Worm (Caenorhabditis elegans) whole organism, mixed stage, embryonic: ENCODE results near the gene srb-12.
"Not testable (repeated sequence)": the region's sequence is repeated elsewhere in the genome, so short reads cannot be mapped to it uniquely, and the experiment has no call there.

Experiments
- M03D4.4 ChIP-seq: sonication (generic microtip); optimal IDR thresholded peaks from 2 replicates; lab custom pipeline; 2017; ENCODE audit warnings: mild to moderate bottlenecking, missing genetic modification characterization, missing compliant biosample characterization
- bed-3 ChIP-seq: fragments of 200-800 bp; sonication (Bioruptor generic); optimal IDR thresholded peaks from 3 replicates; lab custom pipeline; 2018; ENCODE audit warnings: mild to moderate bottlenecking, missing genetic modification characterization, moderate library complexity, missing compliant biosample characterization
- blmp-1 ChIP-seq: fragments of 150-350 bp; optimal IDR thresholded peaks from 2 replicates; lab custom pipeline; 2014; ENCODE audit warnings: missing biosample characterization, missing genetic modification characterization
- ceh-39 ChIP-seq: fragments of 150-350 bp; optimal IDR thresholded peaks from 2 replicates; lab custom pipeline; 2014; ENCODE audit warnings: missing biosample characterization, missing genetic modification characterization
- ceh-43 ChIP-seq: fragments of 200-800 bp; sonication (Bioruptor generic); optimal IDR thresholded peaks from 2 replicates; lab custom pipeline; 2018; ENCODE audit warnings: mild to moderate bottlenecking, missing genetic modification characterization, moderate library complexity, missing compliant biosample characterization
- ces-1 ChIP-seq: fragments of 150-350 bp; optimal IDR thresholded peaks from 2 replicates; lab custom pipeline; 2014; ENCODE audit warnings: missing biosample characterization, missing genetic modification reagents, missing genetic modification characterization
- cnd-1 ChIP-seq: fragments of 200-800 bp; sonication (Bioruptor generic); optimal IDR thresholded peaks from 2 replicates; lab custom pipeline; 2018; ENCODE audit warnings: mild to moderate bottlenecking, missing genetic modification characterization, missing compliant biosample characterization
- drap-1 ChIP-seq: fragments of 200-800 bp; sonication (Bioruptor generic); optimal IDR thresholded peaks from 3 replicates; lab custom pipeline; 2018; ENCODE audit warnings: mild to moderate bottlenecking, missing genetic modification characterization, missing compliant biosample characterization
- elt-1 ChIP-seq: sonication (generic microtip); optimal IDR thresholded peaks from 2 replicates; lab custom pipeline; 2017; ENCODE audit warnings: missing genetic modification characterization, mild to moderate bottlenecking, missing compliant biosample characterization, antibody characterized with exemption, moderate library complexity, borderline replicate concordance; ENCODE audit not compliant: insufficient read depth
- elt-3 ChIP-seq: fragments of 150-350 bp; optimal IDR thresholded peaks from 2 replicates; lab custom pipeline; 2014; ENCODE audit warnings: missing biosample characterization, missing genetic modification characterization
- ham-2 ChIP-seq: fragments of 200-800 bp; sonication (Bioruptor generic); optimal IDR thresholded peaks from 2 replicates; lab custom pipeline; 2018; ENCODE audit warnings: mild to moderate bottlenecking, missing genetic modification characterization, missing compliant biosample characterization
- lin-13 ChIP-seq: fragments of 150-350 bp; optimal IDR thresholded peaks from 2 replicates; lab custom pipeline; 2014; ENCODE audit warnings: missing biosample characterization, missing genetic modification characterization
- lin-32 ChIP-seq: fragments of 200-800 bp; sonication (Bioruptor generic); optimal IDR thresholded peaks from 2 replicates; lab custom pipeline; 2018; ENCODE audit warnings: mild to moderate bottlenecking, missing genetic modification characterization, missing compliant biosample characterization
- lsy-2 ChIP-seq: fragments of 150-350 bp; optimal IDR thresholded peaks from 2 replicates; lab custom pipeline; 2014; ENCODE audit warnings: missing biosample characterization, missing genetic modification characterization
- mab-5 ChIP-seq: fragments of 150-350 bp; optimal IDR thresholded peaks from 2 replicates; lab custom pipeline; 2014; ENCODE audit warnings: missing biosample characterization, missing genetic modification characterization
- mep-1 ChIP-seq: fragments of 150-350 bp; optimal IDR thresholded peaks from 2 replicates; lab custom pipeline; 2017; ENCODE audit warnings: missing biosample characterization, missing genetic modification reagents, missing genetic modification characterization, inconsistent platforms
- mls-2 ChIP-seq: sonication (generic microtip); optimal IDR thresholded peaks from 2 replicates; lab custom pipeline; 2016; ENCODE audit warnings: mild to moderate bottlenecking, missing genetic modification characterization, moderate library complexity, missing compliant biosample characterization
- nhr-12 ChIP-seq: fragments of 150-350 bp; optimal IDR thresholded peaks from 2 replicates; lab custom pipeline; 2014; ENCODE audit warnings: missing biosample characterization, missing genetic modification characterization
- nhr-2 ChIP-seq: fragments of 150-350 bp; optimal IDR thresholded peaks from 2 replicates; lab custom pipeline; 2014; ENCODE audit warnings: missing biosample characterization, missing genetic modification characterization
- nhr-237 ChIP-seq: fragments of 150-350 bp; optimal IDR thresholded peaks from 2 replicates; lab custom pipeline; 2014; ENCODE audit warnings: missing biosample characterization, missing genetic modification characterization
- nhr-76 ChIP-seq: sonication (generic microtip); optimal IDR thresholded peaks from 2 replicates; lab custom pipeline; 2017; ENCODE audit warnings: missing biosample characterization, missing genetic modification characterization
- pha-4 ChIP-seq: fragments of 150-350 bp; optimal IDR thresholded peaks from 2 replicates; lab custom pipeline; 2018; ENCODE audit warnings: missing biosample characterization, missing genetic modification reagents, missing genetic modification characterization
- sem-2 ChIP-seq: fragments of 200-800 bp; sonication (Bioruptor generic); optimal IDR thresholded peaks from 2 replicates; lab custom pipeline; 2018; ENCODE audit warnings: mild to moderate bottlenecking, missing genetic modification characterization, missing compliant biosample characterization
- snpc-4 ChIP-seq: fragments of 150-350 bp; optimal IDR thresholded peaks from 2 replicates; lab custom pipeline; 2014; ENCODE audit warnings: missing biosample characterization, missing genetic modification characterization
- sptf-1 ChIP-seq: sonication (generic microtip); optimal IDR thresholded peaks from 2 replicates; lab custom pipeline; 2017; ENCODE audit warnings: mild to moderate bottlenecking, missing genetic modification characterization, moderate library complexity, missing compliant biosample characterization
- tbx-8 ChIP-seq: fragments of 200-800 bp; sonication (Bioruptor generic); optimal IDR thresholded peaks from 2 replicates; lab custom pipeline; 2018; ENCODE audit warnings: mild to moderate bottlenecking, missing genetic modification characterization, moderate library complexity, missing compliant biosample characterization
- unc-39 ChIP-seq: fragments of 150-350 bp; optimal IDR thresholded peaks from 2 replicates; lab custom pipeline; 2014; ENCODE audit warnings: missing biosample characterization, missing genetic modification characterization
- unc-62 ChIP-seq: fragments of 150-350 bp; optimal IDR thresholded peaks from 2 replicates; lab custom pipeline; 2014; ENCODE audit warnings: missing biosample characterization, missing genetic modification reagents, missing genetic modification characterization
- zip-8 ChIP-seq: fragments of 150-350 bp; optimal IDR thresholded peaks from 2 replicates; lab custom pipeline; 2014; ENCODE audit warnings: missing biosample characterization, missing genetic modification characterization
- ztf-11 ChIP-seq: fragments of 150-350 bp; optimal IDR thresholded peaks from 2 replicates; lab custom pipeline; 2014; ENCODE audit warnings: missing biosample characterization, missing genetic modification characterization

The srb-12 gene

DNA sequence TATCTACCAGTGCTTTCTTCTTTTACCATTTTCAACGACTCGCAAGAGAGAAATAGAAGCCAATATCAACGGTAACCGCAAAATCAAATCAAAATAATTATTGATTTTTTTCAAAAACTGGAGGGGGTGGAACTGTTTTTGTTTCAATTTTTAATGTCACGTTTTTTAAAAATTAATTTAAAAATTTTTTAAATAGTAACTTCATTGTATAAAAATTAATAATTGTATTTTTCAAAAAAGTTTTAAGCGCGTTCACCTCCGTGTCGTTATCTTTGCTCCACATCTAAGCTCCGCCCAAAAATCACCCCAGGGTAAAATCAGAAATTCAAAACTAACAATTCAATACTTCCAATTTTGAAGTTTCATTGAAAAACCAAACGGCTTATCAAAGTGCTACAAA lies 6.7 kb upstream of the srb-12 start, which contains the start of gene C27D6.11:
TSS of gene C27D6.11 (minus strand) at position 101 of the 400 bp plus-strand sequence.
- TF ChIP-seq sem-2 (GFP tag; lab: Kevin White, UChicago), result no peak
- TF ChIP-seq nhr-237 (tag; lab: Kevin White, UChicago), result no peak
- no peak for TF ChIP-seq elt-1 (tag; lab: Kevin White, UChicago)
- no peak for TF ChIP-seq ham-2 (GFP tag; lab: Kevin White, UChicago)
- TF ChIP-seq pha-4 (tag; lab: Kevin White, UChicago), result no peak
- no peak for TF ChIP-seq bed-3 (GFP tag; lab: Kevin White, UChicago)
- TF ChIP-seq snpc-4 (tag; lab: Kevin White, UChicago), result no peak
- TF ChIP-seq ztf-11 (tag; lab: Kevin White, UChicago), result no peak

DNA sequence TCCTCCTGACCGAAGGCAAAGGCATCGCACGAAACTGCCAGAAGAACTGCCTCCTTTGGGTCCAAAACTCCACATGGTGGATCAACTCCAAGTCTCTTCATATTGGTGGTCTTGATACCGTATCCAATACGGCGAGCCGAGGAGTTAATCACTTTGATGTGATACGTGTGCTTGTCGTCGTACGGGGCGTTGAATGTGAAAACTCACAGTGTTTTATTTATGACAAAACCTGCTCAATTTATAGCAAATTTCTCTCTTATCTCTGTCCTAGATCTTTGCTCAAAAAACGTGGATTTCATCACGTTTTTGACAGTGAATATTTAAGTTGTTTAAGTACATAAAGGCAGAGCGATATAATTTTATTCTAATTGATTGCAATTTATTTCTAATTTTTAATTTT lies 4.3 kb upstream of the srb-12 start, which contains the start of gene F58A6.9:
TSS of gene F58A6.9 (minus strand) at position 101 of the 400 bp plus-strand sequence.
- TF ChIP-seq mls-2, lin-13, nhr-12 (tag; lab: Kevin White, UChicago): not testable (repeated sequence)
- TF ChIP-seq, all 35 proteins: peak for 0; not testable (repeated sequence) for 35

DNA sequence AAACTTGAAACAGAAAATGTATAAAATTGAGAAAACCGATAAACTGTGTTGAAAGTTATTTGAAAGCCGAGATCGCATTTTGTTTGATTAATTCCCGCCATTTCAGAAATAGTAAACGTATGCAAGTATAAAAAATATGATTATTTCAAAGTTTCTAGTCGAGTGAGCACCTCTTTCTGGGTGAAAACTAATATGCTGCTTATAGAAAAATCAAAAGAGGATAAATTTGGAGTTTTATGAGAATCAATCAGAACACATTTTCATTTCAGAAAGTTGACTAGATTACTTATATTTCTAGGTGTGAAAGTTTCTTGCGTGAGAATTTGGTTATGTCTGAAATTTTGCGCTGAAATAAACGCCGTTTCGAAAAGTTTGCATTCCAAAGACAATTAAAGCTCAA lies 3.1 kb upstream of the srb-12 start, which contains the start of gene srb-13:
TSS of gene srb-13 (minus strand) at position 101 of the 400 bp plus-strand sequence.
- TF ChIP-seq unc-39, result no peak
- no peak for TF ChIP-seq nhr-76 (tag; lab: Kevin White, UChicago)
- no peak for TF ChIP-seq lin-32 (GFP tag; lab: Kevin White, UChicago)
- no peak for TF ChIP-seq cnd-1 (tag; lab: Kevin White, UChicago)
- TF ChIP-seq unc-62, result no peak
- no peak for TF ChIP-seq lsy-2 (tag; lab: Kevin White, UChicago)

DNA sequence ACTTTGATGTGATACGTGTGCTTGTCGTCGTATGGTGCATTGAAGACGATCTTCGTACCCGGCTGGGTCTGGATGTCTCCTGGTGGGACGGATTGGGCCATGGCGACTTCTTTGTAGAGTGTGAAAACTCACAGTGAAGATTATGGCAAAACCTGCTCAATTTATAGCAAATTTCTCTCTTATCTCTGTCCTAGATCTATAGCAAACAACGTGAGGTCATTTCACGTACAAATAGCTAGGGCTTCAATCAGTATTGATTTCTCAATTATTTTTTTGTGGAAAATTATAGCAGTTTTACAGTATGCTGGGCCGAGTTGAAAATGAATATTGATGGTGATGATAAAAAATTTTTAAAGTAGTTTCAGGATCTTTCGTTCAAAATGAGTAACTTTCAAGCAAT lies 2.5 kb upstream of the srb-12 start, which contains the start of gene msp-45:
TSS of gene msp-45 (minus strand) at position 101 of the 400 bp plus-strand sequence.
- TF ChIP-seq ham-2 (GFP tag; lab: Kevin White, UChicago), result no peak
- TF ChIP-seq nhr-76 (tag; lab: Kevin White, UChicago), result no peak
- TF ChIP-seq drap-1 (GFP tag; lab: Kevin White, UChicago), result no peak
- no peak for TF ChIP-seq ceh-43 (GFP tag; lab: Kevin White, UChicago)
- TF ChIP-seq bed-3 (GFP tag; lab: Kevin White, UChicago), result no peak
- TF ChIP-seq zip-8, result no peak
- TF ChIP-seq sem-2 (GFP tag; lab: Kevin White, UChicago), result no peak
- no peak for TF ChIP-seq elt-1 (tag; lab: Kevin White, UChicago)

DNA sequence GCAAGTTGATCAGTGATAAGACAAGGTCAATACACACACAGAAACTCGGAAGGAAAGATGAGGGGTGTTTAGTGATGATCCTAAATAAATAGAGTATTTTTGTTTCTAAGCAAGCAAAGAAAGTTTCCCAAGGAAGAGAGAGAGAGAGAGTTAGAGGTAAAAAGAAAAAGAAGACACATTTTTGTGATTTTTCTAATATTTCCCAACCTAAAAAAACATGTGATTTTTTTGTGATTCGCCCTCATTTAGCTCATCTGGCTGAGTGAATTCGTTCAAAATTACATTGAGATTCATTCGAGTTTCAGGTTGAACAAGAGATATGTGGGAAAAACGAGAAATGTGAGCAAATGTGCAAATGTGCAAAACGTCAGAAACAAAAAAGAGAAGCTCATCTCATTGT lies 3.6 kb downstream of the srb-12 start, which contains the start of gene srb-16:
TSS of gene srb-16 (minus strand) at position 101 of the 400 bp plus-strand sequence.
- TF ChIP-seq mab-5 (tag; lab: Kevin White, UChicago), result no peak
- TF ChIP-seq ceh-43 (GFP tag; lab: Kevin White, UChicago), result no peak
- no peak for TF ChIP-seq nhr-2 (tag; lab: Kevin White, UChicago)
- TF ChIP-seq M03D4.4, result no peak
- no peak for TF ChIP-seq lin-32 (GFP tag; lab: Kevin White, UChicago)
- TF ChIP-seq cnd-1 (tag; lab: Kevin White, UChicago), result no peak
- no peak for TF ChIP-seq tbx-8 (GFP tag; lab: Kevin White, UChicago)
- TF ChIP-seq nhr-237 (tag; lab: Kevin White, UChicago), result no peak
- TF ChIP-seq lsy-2 (tag; lab: Kevin White, UChicago), result no peak
- no peak for TF ChIP-seq ces-1 (GFP tag; lab: Kevin White, UChicago)
- no peak for TF ChIP-seq ceh-39 (tag; lab: Kevin White, UChicago)
- TF ChIP-seq snpc-4 (tag; lab: Kevin White, UChicago), result no peak
- no peak for TF ChIP-seq mls-2 (tag; lab: Kevin White, UChicago)
- TF ChIP-seq nhr-12 (tag; lab: Kevin White, UChicago), result no peak
- TF ChIP-seq zip-8, result no peak
- TF ChIP-seq sptf-1 (tag; lab: Kevin White, UChicago), result no peak

DNA sequence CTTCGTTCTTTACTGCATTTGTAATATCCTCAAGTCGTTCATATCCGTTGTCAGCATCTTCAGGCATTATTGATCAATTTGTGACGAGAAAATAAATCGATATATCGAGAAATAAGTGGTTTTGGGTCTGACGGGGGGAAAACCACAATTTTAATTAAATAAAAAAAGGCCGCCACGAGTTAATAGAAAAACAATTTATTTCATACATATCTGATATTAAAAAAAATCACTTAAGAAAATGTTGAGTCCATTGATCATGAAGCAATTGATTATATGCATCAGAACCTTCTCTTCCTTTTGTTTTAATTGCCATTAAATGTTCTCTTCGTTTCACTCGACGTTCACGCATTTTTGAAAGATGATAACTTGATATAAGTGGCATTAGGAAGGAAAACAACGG lies 6.1 kb downstream of the srb-12 start, which contains the start of gene F58A6.5:
TSS of gene F58A6.5 (minus strand) at position 101 of the 400 bp plus-strand sequence.
- TF ChIP-seq tbx-8 (GFP tag; lab: Kevin White, UChicago) (no peak), ces-1 (GFP tag; lab: Kevin White, UChicago) (no peak), lin-32 (GFP tag; lab: Kevin White, UChicago) (no peak), cnd-1 (tag; lab: Kevin White, UChicago) (no peak), elt-1 (tag; lab: Kevin White, UChicago) (no peak), nhr-12 (tag; lab: Kevin White, UChicago) (no peak), ham-2 (GFP tag; lab: Kevin White, UChicago) (no peak), sptf-1 (tag; lab: Kevin White, UChicago) (no peak), nhr-2 (tag; lab: Kevin White, UChicago) (no peak), mls-2 (tag; lab: Kevin White, UChicago) (no peak), blmp-1 (tag; lab: Kevin White, UChicago) (no peak), mep-1 (tag; lab: Kevin White, UChicago) (no peak), elt-3 (tag; lab: Kevin White, UChicago) (no peak)
- TF ChIP-seq, all 35 proteins: peak for 0
